Worm (Caenorhabditis elegans) whole organism, L4 larva: Measurements from ENCODE around the gene F22B3.7.

ENCODE experiments used
- R02D3.7 ChIP-seq: fragments of 150-350 bp; sonication (generic microtip); optimal IDR thresholded peaks from 3 replicates; lab custom pipeline; 2014; ENCODE audit warnings: missing biosample characterization, missing genetic modification characterization
- ZK546.5 ChIP-seq, 2 experiments: sonication (generic microtip); optimal IDR thresholded peaks; 2 replicates each; lab custom pipeline; 2017; ENCODE audit warnings: missing biosample characterization in 2 of 2, missing genetic modification characterization in 2 of 2
- aha-1 ChIP-seq: fragments of 150-350 bp; peaks from one replicate; lab custom pipeline; 2014; ENCODE audit warnings: missing biosample characterization, missing genetic modification characterization
- attf-4 ChIP-seq: sonication (generic microtip); optimal IDR thresholded peaks from 3 replicates; lab custom pipeline; 2017; ENCODE audit warnings: missing biosample characterization, missing genetic modification characterization
- dpl-1 ChIP-seq: fragments of 150-350 bp; optimal IDR thresholded peaks from 2 replicates; lab custom pipeline; 2014; ENCODE audit warnings: missing biosample characterization, missing genetic modification reagents, missing genetic modification characterization
- egl-43 ChIP-seq: fragments of 200-800 bp; sonication (Bioruptor generic); IDR thresholded peaks from 2 replicates; pipeline ENCODE4 v1.3.6; 2022; ENCODE audit warnings: missing genetic modification reagents, missing genetic modification characterization, missing compliant biosample characterization
- fos-1 ChIP-seq: fragments of 150-350 bp; optimal IDR thresholded peaks from 2 replicates; lab custom pipeline; 2014; ENCODE audit warnings: missing biosample characterization, missing genetic modification characterization
- lin-38 ChIP-seq: fragments of 200-800 bp; sonication (Bioruptor generic); IDR thresholded peaks from 2 replicates; pipeline ENCODE4 v1.3.6; 2022; ENCODE audit warnings: missing genetic modification reagents, missing genetic modification characterization, missing compliant biosample characterization
- lsy-2 ChIP-seq, 2 experiments: fragments of 150-350 bp in 1 of 2; sonication (generic microtip) in 1 of 2; optimal IDR thresholded peaks; 2 replicates each; lab custom pipeline; 2014 to 2017; ENCODE audit warnings: missing biosample characterization in 2 of 2, missing genetic modification characterization in 2 of 2
- mes-2 ChIP-seq: sonication (generic microtip); optimal IDR thresholded peaks from 2 replicates; lab custom pipeline; 2016; ENCODE audit warnings: missing genotype, mild to moderate bottlenecking, missing genetic modification characterization, missing compliant biosample characterization; ENCODE audit not compliant: poor library complexity, severe bottlenecking
- unc-62 ChIP-seq, 3 experiments: fragments of 150-350 bp in 1 of 3; sonication (generic microtip); optimal IDR thresholded peaks in 2 of 3; peaks in 1 of 3; 1 replicate in 1 of 3; 2 replicates in 2 of 3; lab custom pipeline; 2014 to 2017; ENCODE audit warnings: missing biosample characterization in 3 of 3, missing genetic modification characterization in 3 of 3, missing genetic modification reagents in 3 of 3, missing genotype in 1 of 3

The F22B3.7 gene

DNA sequence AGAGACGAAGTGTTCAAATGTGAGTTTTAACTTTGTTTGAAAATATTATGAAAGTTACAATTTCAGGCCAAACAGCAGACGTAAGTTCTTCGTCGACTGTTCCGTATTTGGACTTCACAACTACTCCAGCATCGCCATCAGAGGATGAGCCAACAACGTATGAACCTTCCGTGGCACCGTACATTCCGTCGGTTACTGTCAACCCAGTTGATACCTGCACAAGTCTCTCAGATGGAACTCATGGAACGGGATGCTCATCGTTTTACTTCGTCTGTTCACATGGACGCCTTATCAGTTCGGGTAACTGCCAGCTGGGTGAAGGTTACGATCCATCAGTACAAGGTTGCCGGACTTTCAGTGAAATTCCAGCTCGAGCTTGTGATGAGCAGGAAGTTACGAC, 45.9 kb downstream of the F22B3.7 start:
- TF ChIP-seq attf-4 (tag; lab: Kevin White, UChicago) (no peak), aha-1 (peak; percentile 93)

DNA sequence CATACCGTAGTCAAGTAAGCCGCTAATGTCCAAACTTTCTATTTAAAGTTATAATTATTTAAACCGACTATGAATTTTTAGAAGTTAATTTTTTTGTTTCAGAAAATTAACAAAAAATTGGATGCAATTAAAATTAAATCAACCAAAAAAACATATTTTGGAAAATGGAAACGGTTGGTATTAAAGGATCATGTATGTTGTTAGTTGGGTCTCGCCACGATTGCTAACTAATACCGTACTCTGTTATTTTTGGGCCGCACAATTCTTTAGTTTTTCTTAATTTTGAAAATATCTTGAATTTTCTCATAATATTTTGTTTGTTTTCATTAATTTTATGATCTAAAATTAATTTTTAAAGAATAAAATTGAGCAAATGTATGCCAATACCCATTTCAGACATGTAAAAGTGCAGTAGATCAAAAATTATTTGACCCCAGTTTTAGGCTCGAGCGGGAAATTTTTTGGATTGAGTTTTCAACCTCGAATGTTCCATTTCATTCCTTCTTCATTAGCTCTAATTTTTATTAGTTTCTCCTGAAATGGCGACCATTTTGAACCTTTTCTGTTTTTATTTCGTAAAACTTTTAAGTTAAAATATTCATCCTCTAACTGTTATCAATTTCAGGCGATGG, 49.1 kb downstream of the F22B3.7 start, which contains the start of gene cbd-1:
Gene cbd-1 (plus strand): TSS at position 626 of the 632 bp plus-strand sequence.
- TF ChIP-seq R02D3.7 (tag; lab: Kevin White, UChicago) (no peak), lin-38 (peak; percentile 19; the same call in 1 of the 2 replicates)

DNA sequence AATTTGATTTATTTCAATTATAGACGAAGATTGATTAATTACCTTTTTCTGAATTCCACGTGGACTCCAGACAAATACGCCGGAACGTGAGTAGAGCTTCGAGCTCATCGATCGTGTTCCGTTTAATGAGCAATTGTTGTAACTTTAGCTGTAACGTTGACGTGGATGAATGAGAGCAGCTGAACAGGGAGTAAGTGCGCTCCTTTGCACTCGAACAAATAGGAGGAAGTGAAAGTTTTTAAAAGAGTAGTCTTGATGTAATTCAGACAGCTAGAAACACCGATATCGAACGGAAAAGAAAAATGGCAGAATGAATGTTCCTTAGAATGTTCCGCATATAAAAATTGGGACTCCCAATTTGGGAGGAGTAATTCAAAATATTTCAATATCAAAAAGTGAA, 50.0 kb downstream of the F22B3.7 start, which contains the start of gene sec-31:
Gene sec-31 (minus strand): TSS at position 148 of the 400 bp plus-strand sequence.
- TF ChIP-seq lsy-2 (tag; optimal IDR thresholded peaks at IDR 0.05; lab: Kevin White, UChicago) (peak in 1 of 2 experiments; percentile 26), unc-62 (GFP tag; optimal IDR thresholded peaks at IDR 0.05 in 1 of 2; lab: Kevin White, UChicago) (peak in 1 of 2 experiments; percentile 18), unc-62 (tag; optimal IDR thresholded peaks at IDR 0.05; lab: Kevin White, UChicago) (no peak), egl-43 (no peak), fos-1 (tag; lab: Kevin White, UChicago) (no peak), mes-2 (tag; lab: Kevin White, UChicago) (peak; percentile 53), lin-38 (peak; percentile 51), dpl-1 (peak; percentile 42), ZK546.5 (tag; optimal IDR thresholded peaks at IDR 0.05; lab: Kevin White, UChicago) (no peak)
